Fruit fly (Drosophila melanogaster): ENCODE results near the gene CG10375.
A peak's percentile ranks its signal among the peaks of the same experiment; 100 is the strongest.

The CG10375 gene

DNA sequence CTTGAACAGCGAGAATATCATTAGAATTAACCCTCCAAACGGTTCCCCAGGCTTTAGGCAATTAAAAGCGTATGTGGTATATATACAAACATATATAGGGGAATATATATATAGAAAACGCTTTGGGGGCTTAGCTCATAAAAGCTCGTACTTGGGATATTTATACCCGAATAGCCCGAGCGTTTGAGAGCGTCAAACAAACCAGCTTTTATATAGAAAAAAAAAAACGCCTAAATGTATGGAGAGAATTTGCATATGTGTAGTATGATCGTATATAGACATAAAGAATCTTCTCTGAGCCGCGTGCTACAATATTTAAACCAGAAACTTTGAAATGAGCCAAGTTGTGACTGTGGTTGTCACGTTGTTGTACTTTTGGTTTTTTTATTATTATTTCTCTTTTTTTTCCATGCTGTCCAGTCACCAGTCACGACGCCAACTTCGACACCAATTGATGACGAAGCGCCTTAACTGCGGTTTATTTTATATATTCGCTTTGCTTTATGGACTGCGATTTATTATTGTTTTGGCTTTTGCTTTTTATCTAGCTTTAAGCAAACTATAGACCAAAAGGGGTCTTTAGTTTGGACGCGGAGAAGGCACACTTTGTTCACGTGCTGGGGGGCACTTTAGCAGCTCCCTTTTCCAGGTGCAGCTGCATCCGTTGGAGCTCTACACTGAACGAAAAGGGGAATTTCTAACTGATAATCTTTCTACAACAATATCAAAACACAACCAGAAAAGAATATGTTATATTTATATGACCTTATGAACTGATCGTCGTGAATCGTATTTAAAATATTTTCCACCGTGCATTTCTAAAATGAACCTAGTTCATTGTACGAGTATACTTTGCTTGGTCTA is 19.5 kb downstream of the CG10375 start (continued):
- TF ChIP-seq CG4424 (GFP tag; optimal IDR thresholded peaks at IDR 0.05) (peak; percentile 55), CG8290 (GFP tag; optimal IDR thresholded peaks at IDR 0.05) (peak; percentile 7), CG8290 (tag; optimal IDR thresholded peaks at IDR 0.05) (no peak), tna (GFP tag; IDR thresholded peaks at IDR 0.05; ENCODE audit: partially characterized antibody) (no peak), Jarid2 (GFP tag; optimal IDR thresholded peaks at IDR 0.05) (no peak), ase (GFP tag; IDR thresholded peaks at IDR 0.05) (no peak), Lim3 (GFP tag; IDR thresholded peaks at IDR 0.05) (no peak), CG15269 (tag; optimal IDR thresholded peaks at IDR 0.05) (no peak), cwo (GFP tag; optimal IDR thresholded peaks at IDR 0.05) (peak; percentile 36), Opbp (GFP tag; IDR thresholded peaks at IDR 0.05; ENCODE audit: partially characterized antibody) (no peak), CG9817 (tag; optimal IDR thresholded peaks at IDR 0.05) (no peak), CG31365 (tag; optimal IDR thresholded peaks at IDR 0.05) (no peak), CG4854 (GFP tag; optimal IDR thresholded peaks at IDR 0.05) (no peak), CG31441 (GFP tag; IDR thresholded peaks at IDR 0.05) (peak; percentile 49; the same call in 1 of the 2 replicates), h (optimal IDR thresholded peaks at IDR 0.05) (no peak), CG17612 (GFP tag; IDR thresholded peaks at IDR 0.05) (no peak), HLH54F (GFP tag; optimal IDR thresholded peaks at IDR 0.05) (no peak), Abd-B (GFP tag; optimal IDR thresholded peaks at IDR 0.05) (no peak), NC2α (GFP tag; optimal IDR thresholded peaks at IDR 0.05) (no peak), CG8281 (tag; optimal IDR thresholded peaks at IDR 0.05) (no peak), CG1832 (GFP tag; optimal IDR thresholded peaks at IDR 0.05) (no peak), unc-4 (GFP tag; IDR thresholded peaks at IDR 0.05; ENCODE audit: partially characterized antibody) (no peak), trem (tag; optimal IDR thresholded peaks at IDR 0.05) (no peak), zfh1 (GFP tag; IDR thresholded peaks at IDR 0.05) (peak; percentile 45; the same call in 1 of the 3 replicates), CG10267 (tag; optimal IDR thresholded peaks at IDR 0.05) (peak; percentile 19), CG1792 (GFP tag; optimal IDR thresholded peaks at IDR 0.05) (no peak), Awh (GFP tag; IDR thresholded peaks at IDR 0.05) (no peak), E2f1 (GFP tag; IDR thresholded peaks at IDR 0.05) (no peak), CG10565 (GFP tag; optimal IDR thresholded peaks at IDR 0.05) (no peak), grau (tag; optimal IDR thresholded peaks at IDR 0.05) (no peak), CG18619 (GFP tag; optimal IDR thresholded peaks at IDR 0.05) (no peak), ERR (GFP tag; optimal IDR thresholded peaks at IDR 0.05) (no peak), CG15601 (tag; optimal IDR thresholded peaks at IDR 0.05) (no peak), nerfin-1 (tag; optimal IDR thresholded peaks at IDR 0.05) (no peak), Asciz (GFP tag; optimal IDR thresholded peaks at IDR 0.05) (no peak), CG10462 (GFP tag; optimal IDR thresholded peaks at IDR 0.05) (no peak), Dek (tag; optimal IDR thresholded peaks at IDR 0.05) (no peak), CG15073 (GFP tag; optimal IDR thresholded peaks at IDR 0.05) (no peak), CG13424 (tag; optimal IDR thresholded peaks at IDR 0.05) (no peak), HmgD (GFP tag; optimal IDR thresholded peaks at IDR 0.05) (no peak), CG10959 (GFP tag; IDR thresholded peaks at IDR 0.05) (peak; percentile 29; the same call in 1 of the 2 replicates), CG2678 (tag; optimal IDR thresholded peaks at IDR 0.05) (peak; percentile 6), maf-S (GFP tag; optimal IDR thresholded peaks at IDR 0.05) (no peak), MESR4 (GFP tag; optimal IDR thresholded peaks at IDR 0.05) (no peak), phol (tag; optimal IDR thresholded peaks at IDR 0.05) (no peak), bcd (GFP tag; optimal IDR thresholded peaks at IDR 0.05) (no peak), Ssrp (tag; optimal IDR thresholded peaks at IDR 0.05) (no peak), CG7987 (GFP tag; optimal IDR thresholded peaks at IDR 0.05) (no peak), CG11456 (GFP tag; IDR thresholded peaks at IDR 0.05) (no peak)

All from whole organism, embryonic.